Worm (Caenorhabditis elegans): Measurements from ENCODE around the gene fmo-5.
"Not testable (repeated sequence)": the region's sequence is repeated elsewhere in the genome, so short reads cannot be mapped to it uniquely, and the experiment has no call there.

fmo-5 gene

DNA sequence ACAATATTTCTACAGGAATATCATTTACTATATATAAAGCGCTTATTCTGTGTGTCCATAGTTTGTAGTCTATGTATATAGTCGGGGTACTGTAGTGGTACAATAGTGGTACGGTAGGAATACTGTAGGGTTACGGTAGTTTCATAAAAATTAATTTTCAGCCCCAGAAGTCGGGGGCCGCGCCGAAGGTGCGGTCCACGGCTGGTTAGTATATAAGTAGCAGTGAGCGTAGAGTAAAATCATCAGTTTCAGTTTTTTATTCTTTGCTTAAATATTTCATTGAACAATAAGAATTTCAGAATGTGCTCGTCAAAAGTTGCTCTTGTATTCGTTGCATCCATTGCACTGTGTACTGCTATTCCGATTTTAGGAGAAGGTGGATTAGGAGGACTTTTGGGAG, 12.6 kb downstream of the fmo-5 start, which contains the start of gene srlf-22:
Gene srlf-22 (plus strand): TSS at position 301 of the 400 bp plus-strand sequence.
- TF ChIP-seq nhr-77 (tag; optimal IDR thresholded peaks at IDR 0.05); Y75B8A.6 (GFP tag; IDR thresholded peaks at IDR 0.05); mdl-1 (tag; optimal IDR thresholded peaks at IDR 0.05): not testable (repeated sequence)

DNA sequence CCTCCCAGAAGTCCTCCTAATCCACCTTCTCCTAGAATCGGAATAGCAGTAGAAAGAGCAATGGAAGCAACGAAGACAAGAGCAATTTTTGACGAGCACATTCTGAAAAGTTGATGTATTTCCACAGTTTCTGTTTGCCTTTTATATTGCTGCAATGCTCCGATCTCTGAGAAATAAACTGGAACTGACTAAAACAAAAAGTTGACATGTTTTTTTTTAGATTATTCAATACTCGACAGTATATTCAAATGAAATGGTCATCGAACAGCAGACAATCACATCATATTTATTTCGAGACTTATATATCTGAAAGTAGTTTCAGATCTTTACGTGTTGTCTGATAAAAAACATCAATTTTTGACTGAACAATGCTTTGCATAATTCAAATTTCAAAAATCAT, 13.0 kb downstream of the fmo-5 start, which contains the start of gene srlf-21:
Gene srlf-21 (minus strand): TSS at position 101 of the 400 bp plus-strand sequence.
- TF ChIP-seq ceh-82 (tag; optimal IDR thresholded peaks at IDR 0.05) (no peak), ceh-28 (tag; optimal IDR thresholded peaks at IDR 0.05) (no peak), ZK546.5 (tag; optimal IDR thresholded peaks at IDR 0.05) (no peak), egl-43 (GFP tag; IDR thresholded peaks at IDR 0.05) (no peak), hif-1 (tag; optimal IDR thresholded peaks at IDR 0.05) (no peak), fos-1 (tag; optimal IDR thresholded peaks at IDR 0.05) (no peak), nhr-237 (tag; optimal IDR thresholded peaks at IDR 0.05) (no peak), lin-29 (GFP tag; IDR thresholded peaks at IDR 0.05) (no peak), nhr-76 (tag; optimal IDR thresholded peaks at IDR 0.05) (no peak), hlh-11 (tag; optimal IDR thresholded peaks at IDR 0.05) (no peak), F37D6.2 (tag; optimal IDR thresholded peaks at IDR 0.05) (no peak), zfp-3 (GFP tag; conservative IDR thresholded peaks at IDR 0.05) (no peak)

DNA sequence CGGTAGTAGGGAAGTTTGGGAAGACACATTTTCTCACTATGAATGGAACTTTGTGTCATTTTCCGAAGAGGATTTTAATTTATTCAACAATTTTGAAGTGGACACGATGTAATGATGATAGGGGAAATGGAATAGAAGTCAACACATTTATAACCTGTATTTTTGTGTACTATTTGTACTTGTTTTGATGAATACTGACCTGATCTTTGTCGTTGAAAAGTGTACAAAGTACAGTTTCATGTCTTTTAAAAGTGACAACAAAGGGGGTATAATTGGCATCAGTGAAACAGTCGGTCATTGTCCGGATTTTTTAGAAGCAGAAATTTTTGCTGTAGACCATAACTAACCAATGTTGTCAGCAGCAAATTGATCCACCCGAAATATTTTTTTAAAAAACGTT, 14.2 kb downstream of the fmo-5 start, which contains the start of gene T02B11.6:
Gene T02B11.6 (minus strand): TSS at position 101 of the 400 bp plus-strand sequence.
- no peak for TF ChIP-seq lin-29 (GFP tag; IDR thresholded peaks at IDR 0.05)
- no peak for TF ChIP-seq lim-7 (GFP tag; IDR thresholded peaks at IDR 0.05)
- TF ChIP-seq snpc-1.2 (GFP tag; IDR thresholded peaks at IDR 0.05), result no peak
- no peak for TF ChIP-seq unc-39 (tag; optimal IDR thresholded peaks at IDR 0.05)
- TF ChIP-seq duxl-1 (tag; optimal IDR thresholded peaks at IDR 0.05; ENCODE audit: poor library complexity), result no peak
- TF ChIP-seq F10B5.3 (tag; optimal IDR thresholded peaks at IDR 0.05), result no peak
- no peak for TF ChIP-seq nhr-42 (GFP tag; IDR thresholded peaks at IDR 0.05)
- TF ChIP-seq php-3 (GFP tag; IDR thresholded peaks at IDR 0.05), result no peak
- TF ChIP-seq ceh-20 (GFP tag; IDR thresholded peaks at IDR 0.05), result no peak
- TF ChIP-seq daf-8 (GFP tag; IDR thresholded peaks at IDR 0.05), result no peak
- TF ChIP-seq fos-1 (tag; optimal IDR thresholded peaks at IDR 0.05), result no peak
- TF ChIP-seq nhr-11 (tag; optimal IDR thresholded peaks at IDR 0.05), result no peak

DNA sequence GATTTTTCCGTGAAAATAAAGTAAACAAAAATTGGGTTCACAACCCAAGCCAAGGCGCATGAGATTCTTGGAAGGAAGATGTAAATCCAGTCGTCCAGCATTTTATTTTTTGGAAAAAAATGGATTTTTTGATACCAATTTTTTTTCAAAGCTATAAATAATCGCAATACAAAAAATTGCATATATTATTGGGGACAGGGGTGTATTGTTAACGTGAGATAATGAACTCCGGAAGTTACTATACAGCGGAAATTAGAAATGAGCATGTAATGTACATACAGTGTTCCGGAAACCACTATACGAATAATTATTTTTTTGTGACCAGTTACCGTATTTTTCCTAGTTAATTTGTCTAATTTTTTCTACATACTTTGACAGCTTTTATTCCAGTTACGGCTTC, 19.1 kb downstream of the fmo-5 start, which contains the start of gene srj-38:
Gene srj-38 (minus strand): TSS at position 101 of the 400 bp plus-strand sequence.
- TF ChIP-seq dpl-1 (GFP tag; optimal IDR thresholded peaks at IDR 0.05) (no peak), ces-1 (GFP tag; optimal IDR thresholded peaks at IDR 0.05) (no peak), ztf-7 (tag; optimal IDR thresholded peaks at IDR 0.05) (no peak), daf-12 (tag; optimal IDR thresholded peaks at IDR 0.05) (no peak), madf-9 (GFP tag; conservative IDR thresholded peaks at IDR 0.05) (no peak), lir-3 (tag; optimal IDR thresholded peaks at IDR 0.05) (no peak), ZK337.2 (GFP tag; IDR thresholded peaks at IDR 0.05) (no peak), mep-1 (tag; optimal IDR thresholded peaks at IDR 0.05) (no peak), egl-27 (tag; optimal IDR thresholded peaks at IDR 0.05) (no peak), unc-39 (tag; optimal IDR thresholded peaks at IDR 0.05) (no peak), duxl-1 (tag; optimal IDR thresholded peaks at IDR 0.05; ENCODE audit: poor library complexity) (no peak), rbr-2 (tag; optimal IDR thresholded peaks at IDR 0.05) (no peak), hlh-30 (tag; optimal IDR thresholded peaks at IDR 0.05; ENCODE audit: insufficient read depth) (no peak), unc-62 (GFP tag; optimal IDR thresholded peaks at IDR 0.05 in 1 of 2) (no peak), unc-62 (tag; optimal IDR thresholded peaks at IDR 0.05) (no peak), nhr-42 (GFP tag; IDR thresholded peaks at IDR 0.05) (no peak), hlh-11 (tag; optimal IDR thresholded peaks at IDR 0.05) (no peak), ceh-44 (GFP tag; IDR thresholded peaks at IDR 0.05) (no peak), ama-1 (optimal IDR thresholded peaks at IDR 0.05) (no peak)

Measured in whole organism, L4 larva.